Worm (Caenorhabditis elegans) whole organism, late embryonic: ENCODE data around the gene Y66C5A.2.

Source experiments
- C08G9.2 ChIP-seq: sonication (generic microtip); optimal IDR thresholded peaks from 2 replicates; lab custom pipeline; 2016; ENCODE audit warnings: mild to moderate bottlenecking, missing genetic modification characterization, moderate library complexity, missing compliant biosample characterization
- F13H6.1 ChIP-seq: sonication (generic microtip); optimal IDR thresholded peaks from 2 replicates; lab custom pipeline; 2016; ENCODE audit warnings: missing genetic modification characterization, missing compliant biosample characterization
- K02D7.2 ChIP-seq: sonication (generic microtip); optimal IDR thresholded peaks from 2 replicates; lab custom pipeline; 2017; ENCODE audit warnings: mild to moderate bottlenecking, missing genetic modification characterization, missing compliant biosample characterization
- K09A11.1 ChIP-seq: sonication (generic microtip); optimal IDR thresholded peaks from 2 replicates; lab custom pipeline; 2017; ENCODE audit warnings: antibody characterized with exemption, mild to moderate bottlenecking, missing genetic modification characterization, missing compliant biosample characterization; ENCODE audit not compliant: insufficient read depth
- Y22D7AL.16 ChIP-seq: sonication (generic microtip); optimal IDR thresholded peaks from 2 replicates; lab custom pipeline; 2016; ENCODE audit warnings: missing genetic modification characterization, missing compliant biosample characterization
- ama-1 ChIP-seq: fragments of 150-350 bp; optimal IDR thresholded peaks from 2 replicates; lab custom pipeline; 2014
- ceh-18 ChIP-seq: sonication (generic microtip); optimal IDR thresholded peaks from 2 replicates; lab custom pipeline; 2016; ENCODE audit warnings: missing genetic modification characterization, missing compliant biosample characterization
- ceh-22 ChIP-seq: sonication (generic microtip); optimal IDR thresholded peaks from 2 replicates; lab custom pipeline; 2017; ENCODE audit warnings: missing biosample characterization, missing genetic modification characterization
- ceh-30 ChIP-seq: fragments of 150-350 bp; optimal IDR thresholded peaks from 2 replicates; lab custom pipeline; 2014; ENCODE audit warnings: missing biosample characterization, missing genetic modification characterization
- ceh-31 ChIP-seq: sonication (generic microtip); optimal IDR thresholded peaks from 2 replicates; lab custom pipeline; 2016; ENCODE audit warnings: missing genetic modification characterization, missing compliant biosample characterization
- ceh-34 ChIP-seq: sonication (generic microtip); optimal IDR thresholded peaks from 2 replicates; lab custom pipeline; 2016; ENCODE audit warnings: mild to moderate bottlenecking, missing genetic modification characterization, missing compliant biosample characterization
- ceh-45 ChIP-seq: fragments of 200-800 bp; sonication (Bioruptor generic); IDR thresholded peaks from 2 replicates; pipeline ENCODE4 v1.3.6; 2022; ENCODE audit warnings: missing genetic modification reagents, missing genetic modification characterization, missing compliant biosample characterization
- ceh-48 ChIP-seq: sonication (generic microtip); optimal IDR thresholded peaks from 2 replicates; lab custom pipeline; 2016; ENCODE audit warnings: missing genetic modification characterization, inconsistent platforms, missing compliant biosample characterization
- ceh-6 ChIP-seq: fragments of 200-800 bp; sonication (Bioruptor generic); optimal IDR thresholded peaks from 2 replicates; lab custom pipeline; 2018; ENCODE audit warnings: mild to moderate bottlenecking, missing genetic modification characterization, missing compliant biosample characterization
- ceh-9 ChIP-seq: sonication (generic microtip); optimal IDR thresholded peaks from 2 replicates; lab custom pipeline; 2016; ENCODE audit warnings: mild to moderate bottlenecking, missing genetic modification characterization, inconsistent platforms, missing compliant biosample characterization
- che-1 ChIP-seq: sonication (generic microtip); optimal IDR thresholded peaks from 2 replicates; lab custom pipeline; 2016; ENCODE audit warnings: mild to moderate bottlenecking, missing genetic modification characterization, missing compliant biosample characterization
- dmd-4 ChIP-seq: sonication (generic microtip); optimal IDR thresholded peaks from 2 replicates; lab custom pipeline; 2016; ENCODE audit warnings: borderline replicate concordance, missing genetic modification characterization, missing compliant biosample characterization
- dve-1 ChIP-seq: sonication (generic microtip); optimal IDR thresholded peaks from 2 replicates; lab custom pipeline; 2017; ENCODE audit warnings: antibody characterized with exemption, mild to moderate bottlenecking, missing genetic modification characterization, missing compliant biosample characterization
- elt-2 ChIP-seq: sonication (generic microtip); optimal IDR thresholded peaks from 2 replicates; lab custom pipeline; 2016; ENCODE audit warnings: missing genetic modification reagents, missing genetic modification characterization, missing compliant biosample characterization
- elt-4 ChIP-seq: sonication (generic microtip); optimal IDR thresholded peaks from 2 replicates; lab custom pipeline; 2016; ENCODE audit warnings: missing genetic modification characterization, missing compliant biosample characterization
- ets-4 ChIP-seq: sonication (generic microtip); optimal IDR thresholded peaks from 2 replicates; lab custom pipeline; 2016; ENCODE audit warnings: missing genetic modification characterization, missing compliant biosample characterization
- eyg-1 ChIP-seq: sonication (generic microtip); optimal IDR thresholded peaks from 2 replicates; lab custom pipeline; 2016; ENCODE audit warnings: missing genotype, missing genetic modification characterization, missing compliant biosample characterization
- fax-1 ChIP-seq: sonication (generic microtip); optimal IDR thresholded peaks from 2 replicates; lab custom pipeline; 2016; ENCODE audit warnings: missing genotype, missing genetic modification characterization, missing compliant biosample characterization
- fkh-6 ChIP-seq: sonication (generic microtip); optimal IDR thresholded peaks from 2 replicates; lab custom pipeline; 2016; ENCODE audit warnings: missing genetic modification characterization, missing compliant biosample characterization
- gmeb-2 ChIP-seq: sonication (generic microtip); optimal IDR thresholded peaks from 2 replicates; lab custom pipeline; 2016; ENCODE audit warnings: missing genetic modification characterization, inconsistent platforms, missing compliant biosample characterization
- hlh-13 ChIP-seq: fragments of 200-800 bp; sonication (Bioruptor generic); optimal IDR thresholded peaks from 2 replicates; lab custom pipeline; 2018; ENCODE audit warnings: mild to moderate bottlenecking, missing genetic modification characterization, missing compliant biosample characterization
- hlh-15 ChIP-seq: sonication (generic microtip); optimal IDR thresholded peaks from 2 replicates; lab custom pipeline; 2016; ENCODE audit warnings: missing genetic modification characterization, missing compliant biosample characterization
- hlh-30 ChIP-seq: sonication (generic microtip); optimal IDR thresholded peaks from 2 replicates; lab custom pipeline; 2017; ENCODE audit warnings: antibody characterized with exemption, missing genetic modification characterization, missing compliant biosample characterization; ENCODE audit not compliant: insufficient read depth
- hlh-8 ChIP-seq: sonication (generic microtip); optimal IDR thresholded peaks from 2 replicates; lab custom pipeline; 2016; ENCODE audit warnings: missing genotype, missing genetic modification characterization, missing compliant biosample characterization
- lim-6 ChIP-seq: sonication (generic microtip); optimal IDR thresholded peaks from 2 replicates; lab custom pipeline; 2016; ENCODE audit warnings: missing genetic modification characterization, missing compliant biosample characterization
- lin-11 ChIP-seq: fragments of 200-800 bp; sonication (Bioruptor generic); optimal IDR thresholded peaks from 2 replicates; lab custom pipeline; 2018; ENCODE audit warnings: mild to moderate bottlenecking, missing genetic modification characterization, missing compliant biosample characterization
- madf-2 ChIP-seq: sonication (generic microtip); optimal IDR thresholded peaks from 2 replicates; lab custom pipeline; 2017; ENCODE audit warnings: missing genetic modification characterization, missing compliant biosample characterization
- mec-3 ChIP-seq: sonication (generic microtip); optimal IDR thresholded peaks from 2 replicates; lab custom pipeline; 2016; ENCODE audit warnings: borderline replicate concordance, missing genetic modification characterization, missing compliant biosample characterization
- nfya-1 ChIP-seq: sonication (generic microtip); optimal IDR thresholded peaks from 2 replicates; lab custom pipeline; 2017; ENCODE audit warnings: missing genetic modification characterization, mild to moderate bottlenecking, missing compliant biosample characterization, antibody characterized with exemption, moderate library complexity
- nhr-232 ChIP-seq: sonication (generic microtip); optimal IDR thresholded peaks from 2 replicates; lab custom pipeline; 2016; ENCODE audit warnings: missing genetic modification characterization, missing compliant biosample characterization
- odd-2 ChIP-seq: sonication (generic microtip); optimal IDR thresholded peaks from 2 replicates; lab custom pipeline; 2017; ENCODE audit warnings: antibody characterized with exemption, mild to moderate bottlenecking, missing genetic modification characterization, missing compliant biosample characterization
- pag-3 ChIP-seq: sonication (generic microtip); optimal IDR thresholded peaks from 2 replicates; lab custom pipeline; 2016; ENCODE audit warnings: missing compliant biosample characterization, missing genetic modification characterization, borderline replicate concordance
- pat-9 ChIP-seq: fragments of 200-800 bp; sonication (Bioruptor generic); optimal IDR thresholded peaks from 2 replicates; lab custom pipeline; 2018; ENCODE audit warnings: mild to moderate bottlenecking, missing genetic modification characterization, moderate library complexity, missing compliant biosample characterization
- pax-1 ChIP-seq: fragments of 150-350 bp; optimal IDR thresholded peaks from 2 replicates; lab custom pipeline; 2014; ENCODE audit warnings: missing biosample characterization, missing genetic modification characterization
- pha-4 ChIP-seq: fragments of 150-350 bp; optimal IDR thresholded peaks from 2 replicates; lab custom pipeline; 2018; ENCODE audit warnings: missing biosample characterization, missing genetic modification reagents, missing genetic modification characterization
- pqm-1 ChIP-seq: sonication (generic microtip); optimal IDR thresholded peaks from 2 replicates; lab custom pipeline; 2016; ENCODE audit warnings: missing genetic modification characterization, missing compliant biosample characterization
- ref-2 ChIP-seq: sonication (generic microtip); optimal IDR thresholded peaks from 2 replicates; lab custom pipeline; 2016; ENCODE audit warnings: missing genetic modification characterization, missing compliant biosample characterization
- rnt-1 ChIP-seq: sonication (generic microtip); optimal IDR thresholded peaks from 2 replicates; lab custom pipeline; 2016; ENCODE audit warnings: missing genetic modification characterization, missing compliant biosample characterization
- sdc-2 ChIP-seq: sonication (generic microtip); optimal IDR thresholded peaks from 2 replicates; lab custom pipeline; 2016; ENCODE audit warnings: missing genotype, missing genetic modification characterization, missing compliant biosample characterization
- sox-2 ChIP-seq: fragments of 200-800 bp; sonication (Bioruptor generic); IDR thresholded peaks from 2 replicates; pipeline ENCODE4 v1.3.6; 2022; ENCODE audit warnings: missing genetic modification reagents, missing genetic modification characterization, missing compliant biosample characterization
- sox-4 ChIP-seq: sonication (generic microtip); optimal IDR thresholded peaks from 2 replicates; lab custom pipeline; 2017; ENCODE audit warnings: mild to moderate bottlenecking, missing genetic modification characterization, inconsistent platforms, missing compliant biosample characterization
- tbx-2 ChIP-seq: sonication (generic microtip); optimal IDR thresholded peaks from 2 replicates; lab custom pipeline; 2016; ENCODE audit warnings: missing genetic modification characterization, missing compliant biosample characterization
- unc-42 ChIP-seq: sonication (generic microtip); optimal IDR thresholded peaks from 2 replicates; lab custom pipeline; 2016; ENCODE audit warnings: missing genotype, missing genetic modification characterization, missing compliant biosample characterization
- unc-55 ChIP-seq: sonication (generic microtip); optimal IDR thresholded peaks from 2 replicates; lab custom pipeline; 2017; ENCODE audit warnings: missing biosample characterization, missing genetic modification reagents, missing genetic modification characterization
- unc-86 ChIP-seq: sonication (generic microtip); optimal IDR thresholded peaks from 2 replicates; lab custom pipeline; 2016; ENCODE audit warnings: missing genetic modification characterization, missing compliant biosample characterization

Y66C5A.2 gene

DNA sequence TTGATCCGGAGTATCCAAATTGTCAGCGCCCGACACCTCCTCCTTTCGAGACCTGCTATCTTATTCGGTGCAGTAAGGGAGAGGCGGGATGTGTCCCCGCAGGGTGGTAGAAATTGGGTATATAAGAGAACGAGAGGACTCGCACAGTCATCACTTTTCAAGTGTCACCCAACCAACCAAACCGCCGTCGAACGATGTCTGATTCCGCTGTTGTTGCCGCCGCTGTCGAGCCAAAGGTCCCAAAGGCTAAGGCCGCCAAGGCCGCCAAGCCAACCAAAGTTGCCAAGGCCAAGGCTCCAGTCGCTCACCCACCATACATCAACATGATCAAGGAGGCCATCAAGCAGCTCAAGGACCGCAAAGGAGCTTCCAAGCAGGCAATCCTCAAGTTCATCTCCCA lies 29.4 kb downstream of the Y66C5A.2 start, which contains the start of gene his-24 (continued):
- TF ChIP-seq ceh-45 (0 out of 2 replicates have a peak, but pooled peaks have one; percentile 48), unc-42 (peak; percentile 20), pha-4 (no peak), gmeb-2 (tag; lab: Kevin White, UChicago) (no peak), ceh-34 (peak; percentile 53)

- TF ChIP-seq nfya-1 (tag; lab: Kevin White, UChicago): no peak
- TF ChIP-seq elt-4 (tag; lab: Kevin White, UChicago): peak; percentile 49
Measured at ce11 chrX:14490486-14490885, 30.0 kb downstream of the Y66C5A.2 start.

- peak; percentile 59 for TF ChIP-seq sdc-2 (tag; lab: Kevin White, UChicago)
- TF ChIP-seq ceh-6 (GFP tag; lab: Kevin White, UChicago): no peak
- peak; percentile 68 for TF ChIP-seq ama-1
- TF ChIP-seq ceh-9 (tag; lab: Kevin White, UChicago): no peak
- TF ChIP-seq sox-4 (tag; lab: Kevin White, UChicago): no peak
- TF ChIP-seq sox-2 (GFP tag; lab: Robert Waterston, UW): peak; percentile 55; the same call in 1 of the 2 replicates
- TF ChIP-seq pag-3: no peak
- TF ChIP-seq odd-2 (tag; lab: Kevin White, UChicago): no peak
- TF ChIP-seq elt-2 (tag; lab: Kevin White, UChicago): peak; percentile 13
- TF ChIP-seq K09A11.1 (tag; lab: Kevin White, UChicago): no peak
- no peak for TF ChIP-seq lin-11 (tag; lab: Kevin White, UChicago)
- TF ChIP-seq mec-3 (tag; lab: Kevin White, UChicago): no peak
- TF ChIP-seq ceh-18 (tag; lab: Kevin White, UChicago): no peak
- TF ChIP-seq nhr-232 (tag; lab: Kevin White, UChicago): no peak
- TF ChIP-seq che-1: no peak
- no peak for TF ChIP-seq ceh-31 (tag; lab: Kevin White, UChicago)
- no peak for TF ChIP-seq rnt-1 (tag; lab: Kevin White, UChicago)
- no peak for TF ChIP-seq lim-6 (tag; lab: Kevin White, UChicago)
- TF ChIP-seq eyg-1 (tag; lab: Kevin White, UChicago): no peak
- TF ChIP-seq pha-4: no peak
- no peak for TF ChIP-seq ets-4 (tag; lab: Kevin White, UChicago)
- TF ChIP-seq C08G9.2 (tag; lab: Kevin White, UChicago): no peak
- TF ChIP-seq K02D7.2 (tag; lab: Kevin White, UChicago): no peak
- no peak for TF ChIP-seq pax-1 (tag; lab: Kevin White, UChicago)
- TF ChIP-seq nfya-1 (tag; lab: Kevin White, UChicago): peak; percentile 16
- peak; percentile 38 for TF ChIP-seq ref-2 (tag; lab: Kevin White, UChicago)
- TF ChIP-seq fkh-6: no peak
- no peak for TF ChIP-seq madf-2 (tag; lab: Kevin White, UChicago)
- TF ChIP-seq dmd-4 (tag; lab: Kevin White, UChicago): peak; percentile 14
- no peak for TF ChIP-seq unc-86
- TF ChIP-seq hlh-13: no peak
- no peak for TF ChIP-seq dve-1 (tag; lab: Kevin White, UChicago)
- TF ChIP-seq gmeb-2 (tag; lab: Kevin White, UChicago): no peak
- TF ChIP-seq ceh-30 (tag; lab: Kevin White, UChicago): no peak
- no peak for TF ChIP-seq fax-1 (tag; lab: Kevin White, UChicago)
- no peak for TF ChIP-seq tbx-2 (tag; lab: Kevin White, UChicago)
- TF ChIP-seq Y22D7AL.16 (tag; lab: Kevin White, UChicago): no peak
- no peak for TF ChIP-seq F13H6.1 (tag; lab: Kevin White, UChicago)
- no peak for TF ChIP-seq hlh-15 (tag; lab: Kevin White, UChicago)
- TF ChIP-seq hlh-8 (tag; lab: Kevin White, UChicago): no peak
- TF ChIP-seq ceh-48 (tag; lab: Kevin White, UChicago): no peak
- TF ChIP-seq unc-55 (GFP tag; lab: Kevin White, UChicago): no peak
- no peak for TF ChIP-seq ceh-22
- no peak for TF ChIP-seq ceh-45
- TF ChIP-seq hlh-30 (tag; lab: Kevin White, UChicago): no peak
- TF ChIP-seq pqm-1 (tag; lab: Kevin White, UChicago): no peak
- no peak for TF ChIP-seq pat-9 (tag; lab: Kevin White, UChicago)
Measured at ce11 chrX:14491103-14491502, 30.6 kb downstream of the Y66C5A.2 start.
